Worm (Caenorhabditis elegans): ENCODE results near the gene F33G12.3.

- TF ChIP-seq egl-18 (GFP tag; IDR thresholded peaks at IDR 0.05) (0 out of 2 replicates have a peak, but pooled peaks have one; percentile 19), repo-1 (tag; optimal IDR thresholded peaks at IDR 0.05) (peak; percentile 44), let-526 (GFP tag; IDR thresholded peaks at IDR 0.05) (no peak), snpc-4 (GFP tag; optimal IDR thresholded peaks at IDR 0.05) (peak; percentile 34), snpc-4 (tag; optimal IDR thresholded peaks at IDR 0.05) (peak in 3 of 4 experiments; percentile 48 to 70 (median 69)), akir-1 (GFP tag; optimal IDR thresholded peaks at IDR 0.05) (peak; percentile 48), athp-1 (tag; optimal IDR thresholded peaks at IDR 0.05) (peak; percentile 74)
Observed at ce11 chrII:5032669-5033068, 1.2 kb downstream of the F33G12.3 start.
